Worm (Caenorhabditis elegans): ENCODE results near the gene nspc-19.
"Not testable (repeated sequence)": the region's sequence is repeated elsewhere in the genome, so short reads cannot be mapped to it uniquely, and the experiment has no call there.

Gene nspc-19

DNA sequence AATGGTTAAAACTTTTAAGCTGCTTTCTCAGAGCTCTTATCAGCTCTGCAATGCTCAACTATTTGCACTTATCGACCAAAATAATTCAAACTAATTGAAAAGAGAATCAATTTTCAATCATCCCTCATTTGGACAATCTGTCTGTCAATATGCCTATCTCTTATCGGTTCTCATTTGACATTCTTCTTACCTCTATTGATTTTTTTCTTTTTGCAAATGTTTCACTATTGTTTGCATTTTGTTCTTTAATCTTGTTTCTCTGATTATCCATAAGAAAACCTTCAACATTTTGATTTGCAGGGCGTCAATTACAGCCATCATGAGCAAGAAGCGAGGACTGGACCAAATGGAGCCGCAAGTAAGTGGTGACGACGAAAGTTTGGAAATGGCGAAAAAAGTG lies 11.9 kb upstream of the nspc-19 start, which contains the start of gene D1025.10:
D1025.10 (plus strand) TSS at position 301 of the 400 bp plus-strand sequence.
- TF ChIP-seq ceh-34 (tag; optimal IDR thresholded peaks at IDR 0.05) = no peak

DNA sequence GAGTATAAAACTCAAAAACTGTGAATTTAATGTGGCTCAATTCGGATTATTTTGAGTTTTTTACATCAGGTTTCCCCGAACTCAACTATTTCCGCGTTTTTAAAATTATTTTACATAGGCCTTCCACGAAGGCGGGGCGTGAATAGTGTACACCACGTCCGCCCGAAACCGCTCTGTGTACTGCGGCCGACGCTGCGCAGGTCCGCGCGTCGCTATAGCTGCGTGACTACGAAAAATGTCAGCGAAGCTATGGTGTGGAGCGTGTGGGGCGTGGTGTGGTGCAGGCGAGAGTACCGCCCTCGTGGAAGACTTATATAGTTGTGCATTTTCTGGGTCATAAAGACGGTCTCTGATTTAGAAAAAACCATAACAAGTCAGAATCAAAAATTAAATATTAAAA lies 10.7 kb upstream of the nspc-19 start:
- no peak for TF ChIP-seq fkh-6 (tag; optimal IDR thresholded peaks at IDR 0.05)

DNA sequence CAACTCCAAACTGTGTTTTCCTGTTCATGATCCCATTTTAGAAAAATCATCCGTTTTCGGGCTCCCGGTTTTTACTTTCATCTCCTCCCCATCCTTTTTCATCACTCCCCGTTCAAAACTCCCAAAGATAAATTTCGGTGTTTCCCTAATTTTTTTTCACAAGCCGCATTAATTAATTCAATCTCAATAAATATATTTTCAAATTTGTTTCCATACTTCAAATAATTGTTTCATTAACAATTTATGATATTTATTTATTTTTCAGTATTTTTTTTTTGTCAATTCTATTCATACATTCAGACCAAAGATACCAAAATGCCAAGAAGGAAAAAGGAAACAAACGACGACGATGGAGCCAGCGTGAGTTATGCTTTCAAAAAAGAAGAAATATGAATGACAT lies 8.0 kb upstream of the nspc-19 start, which contains the start of gene D1025.1:
D1025.1 (plus strand) TSS at position 301 of the 400 bp plus-strand sequence.
- TF ChIP-seq elt-4 (tag; optimal IDR thresholded peaks at IDR 0.05) (no peak), elt-2 (tag; optimal IDR thresholded peaks at IDR 0.05) (no peak), ceh-30 (tag; optimal IDR thresholded peaks at IDR 0.05) (no peak), hlh-8 (tag; optimal IDR thresholded peaks at IDR 0.05) (no peak), ceh-18 (tag; optimal IDR thresholded peaks at IDR 0.05) (no peak), pag-3 (tag; optimal IDR thresholded peaks at IDR 0.05; ENCODE audit: borderline replicate concordance) (no peak), pha-2 (tag; optimal IDR thresholded peaks at IDR 0.05) (no peak), K09A11.1 (tag; optimal IDR thresholded peaks at IDR 0.05; ENCODE audit: insufficient read depth) (no peak), ceh-9 (tag; optimal IDR thresholded peaks at IDR 0.05) (no peak), sox-2 (GFP tag; IDR thresholded peaks at IDR 0.05) (no peak), ceh-2 (tag; optimal IDR thresholded peaks at IDR 0.05) (no peak), ceh-48 (tag; optimal IDR thresholded peaks at IDR 0.05) (no peak), sdc-2 (tag; optimal IDR thresholded peaks at IDR 0.05) (no peak), unc-42 (tag; optimal IDR thresholded peaks at IDR 0.05) (no peak), lin-11 (tag; optimal IDR thresholded peaks at IDR 0.05) (no peak), zip-5 (tag; optimal IDR thresholded peaks at IDR 0.05) (no peak), odd-2 (tag; optimal IDR thresholded peaks at IDR 0.05) (no peak), fkh-6 (tag; optimal IDR thresholded peaks at IDR 0.05) (no peak)

DNA sequence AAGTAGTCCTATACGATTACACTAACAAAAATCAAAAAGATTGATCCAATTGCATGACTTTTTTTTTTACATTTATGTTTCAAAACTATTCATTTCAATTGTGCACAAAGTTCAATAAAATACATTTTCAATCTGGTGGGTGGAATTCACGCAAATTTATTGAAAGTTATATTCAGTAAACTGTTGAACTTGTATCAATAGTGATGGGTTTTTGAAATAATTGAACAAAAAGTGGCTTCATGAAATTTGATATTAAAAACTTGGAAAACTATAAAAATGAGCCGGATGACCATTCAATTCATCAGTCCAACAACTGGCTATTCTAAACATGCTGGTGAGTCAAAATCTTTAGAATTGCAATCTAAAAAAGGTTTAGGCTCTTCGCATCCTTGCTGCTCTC lies 5.2 kb upstream of the nspc-19 start, which contains the start of gene nspc-16:
nspc-16 (plus strand) TSS at position 301 of the 400 bp plus-strand sequence.
- TF ChIP-seq unc-3 (GFP tag; conservative IDR thresholded peaks at IDR 0.05) (no peak), unc-3 (tag; optimal IDR thresholded peaks at IDR 0.05) (no peak), rnt-1 (tag; optimal IDR thresholded peaks at IDR 0.05) (no peak), hlh-13 (GFP tag; optimal IDR thresholded peaks at IDR 0.05) (no peak), Y22D7AL.16 (tag; optimal IDR thresholded peaks at IDR 0.05) (no peak), ama-1 (optimal IDR thresholded peaks at IDR 0.05) (no peak)

DNA sequence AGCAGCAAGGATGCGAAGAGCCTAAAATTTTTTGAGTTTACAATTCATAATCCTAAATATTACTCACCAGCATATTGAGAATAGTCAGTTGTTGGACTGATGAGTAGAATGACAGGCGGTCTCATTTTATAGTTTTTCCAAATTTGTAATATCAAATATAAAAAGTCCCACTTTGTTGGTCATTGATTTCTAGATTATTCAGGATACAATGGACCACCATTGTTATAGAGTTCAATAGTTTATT lies 3.5 kb upstream of the nspc-19 start, which contains the start of gene nspc-17:
nspc-17 (minus strand) TSS at position 101 of the 244 bp plus-strand sequence.
- TF ChIP-seq F13H6.1 (tag; optimal IDR thresholded peaks at IDR 0.05); sox-2 (GFP tag; IDR thresholded peaks at IDR 0.05); tbx-2 (tag; optimal IDR thresholded peaks at IDR 0.05): not testable (repeated sequence)

DNA sequence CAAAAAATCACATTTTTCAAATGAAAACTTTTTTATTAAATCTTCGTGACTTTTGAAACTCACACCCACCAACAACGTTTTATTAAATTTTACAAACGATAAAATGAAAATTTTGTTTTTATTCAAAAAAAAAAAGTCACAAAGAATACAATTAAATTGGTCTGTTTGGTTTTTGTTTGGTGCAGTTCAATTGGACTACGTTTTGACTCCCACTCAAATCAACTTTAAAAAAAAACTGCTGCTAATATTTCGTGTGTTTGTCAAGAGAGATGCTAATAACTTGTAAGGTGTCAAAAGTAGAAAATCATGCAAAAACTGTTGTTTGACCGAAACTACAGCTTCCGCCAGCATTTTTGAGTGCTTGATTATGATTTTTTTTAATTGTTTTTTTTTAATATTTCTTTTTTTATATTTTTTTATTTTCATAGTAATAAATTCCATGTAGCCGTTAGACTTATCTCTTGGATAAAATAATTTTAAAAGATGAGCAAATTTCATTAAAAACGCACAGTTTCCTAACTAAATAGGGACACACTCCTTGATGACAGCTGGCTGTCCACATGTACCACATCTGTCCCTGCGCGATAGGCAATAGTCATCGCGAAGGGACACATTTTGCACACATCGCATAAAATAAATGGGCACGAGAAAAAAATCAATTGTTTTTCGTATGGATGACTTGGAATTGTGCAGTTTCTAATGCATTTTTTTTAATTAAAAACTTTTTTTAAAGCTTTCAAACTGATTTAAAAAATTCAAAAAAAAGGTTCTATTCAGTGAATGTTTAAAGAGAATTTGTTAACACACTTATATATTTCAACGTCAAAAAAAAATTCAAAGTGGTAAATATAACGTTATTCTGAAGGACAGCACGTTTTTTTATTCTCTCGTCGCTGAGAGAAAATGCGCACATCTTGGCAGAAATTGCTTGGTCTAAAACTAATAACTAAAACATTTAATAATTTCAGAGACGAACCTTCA lies 2.9 kb upstream of the nspc-19 start:
- TF ChIP-seq fkh-6 (tag; optimal IDR thresholded peaks at IDR 0.05) (peak; percentile 39), pat-9 (tag; optimal IDR thresholded peaks at IDR 0.05) (peak; percentile 27), sox-4 (tag; optimal IDR thresholded peaks at IDR 0.05) (peak; percentile 47), ceh-18 (tag; optimal IDR thresholded peaks at IDR 0.05) (peak; percentile 98), nhr-232 (tag; optimal IDR thresholded peaks at IDR 0.05) (no peak), unc-42 (tag; optimal IDR thresholded peaks at IDR 0.05) (peak; percentile 98), madf-2 (tag; optimal IDR thresholded peaks at IDR 0.05) (peak; percentile 67), zip-5 (tag; optimal IDR thresholded peaks at IDR 0.05) (peak; percentile 31), K02D7.2 (tag; optimal IDR thresholded peaks at IDR 0.05) (no peak), Y22D7AL.16 (tag; optimal IDR thresholded peaks at IDR 0.05) (no peak), hlh-8 (tag; optimal IDR thresholded peaks at IDR 0.05) (peak; percentile 45), lim-6 (tag; optimal IDR thresholded peaks at IDR 0.05) (peak; percentile 4), hlh-15 (tag; optimal IDR thresholded peaks at IDR 0.05) (peak; percentile 13), unc-86 (tag; optimal IDR thresholded peaks at IDR 0.05) (peak; percentile 96), F13H6.1 (tag; optimal IDR thresholded peaks at IDR 0.05) (peak; percentile 64), ceh-6 (GFP tag; optimal IDR thresholded peaks at IDR 0.05) (peak; percentile 61), unc-55 (GFP tag; optimal IDR thresholded peaks at IDR 0.05) (peak; percentile 94), C38D4.7 (GFP tag; optimal IDR thresholded peaks at IDR 0.05) (no peak), nfya-1 (tag; optimal IDR thresholded peaks at IDR 0.05) (peak; percentile 98), rnt-1 (tag; optimal IDR thresholded peaks at IDR 0.05) (peak; percentile 90), mec-3 (tag; optimal IDR thresholded peaks at IDR 0.05; ENCODE audit: borderline replicate concordance) (no peak), ttx-3 (tag; optimal IDR thresholded peaks at IDR 0.05) (peak; percentile 75)

Data from whole organism, late embryonic.